Fruit fly (Drosophila melanogaster): ENCODE data around the gene CG8519.

The CG8519 gene

DNA sequence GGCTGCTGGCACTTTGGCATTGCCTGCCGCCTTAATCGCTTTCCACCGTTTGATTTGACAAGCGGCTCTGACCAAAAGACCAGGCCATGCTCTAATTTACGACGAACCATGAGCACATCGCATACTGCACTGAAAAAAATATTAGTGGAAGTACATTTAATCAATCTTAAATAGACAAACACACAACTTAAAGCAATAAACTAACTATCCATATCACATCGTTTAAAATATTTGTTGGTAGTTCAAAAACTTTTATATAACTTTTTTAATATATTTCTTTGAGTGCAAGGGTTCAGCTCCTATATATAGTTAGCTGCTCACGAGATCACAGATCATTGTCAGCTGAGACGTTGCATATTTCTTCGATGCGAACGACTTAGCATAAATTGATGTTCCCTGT lies 1.2 kb downstream of the CG8519 start (continued):
- TF ChIP-seq CG2129 (GFP tag; IDR thresholded peaks at IDR 0.05; ENCODE audit: partially characterized antibody) (no peak), pita (GFP tag; optimal IDR thresholded peaks at IDR 0.05) (no peak), CG1602 (GFP tag; optimal IDR thresholded peaks at IDR 0.05) (peak; percentile 28), Fer3 (tag; optimal IDR thresholded peaks at IDR 0.05) (peak; percentile 60), sob (GFP tag; IDR thresholded peaks at IDR 0.05) (peak; percentile 35; the same call in 1 of the 2 replicates), CG1792 (GFP tag; optimal IDR thresholded peaks at IDR 0.05) (no peak), Ravus (GFP tag; IDR thresholded peaks at IDR 0.05) (peak; percentile 9; the same call in 1 of the 2 replicates), Ets65A (GFP tag) (peak; percentile 92), CG17328 (GFP tag; IDR thresholded peaks at IDR 0.05) (peak; percentile 56), Kr (GFP tag; optimal IDR thresholded peaks at IDR 0.05) (no peak), CG8290 (GFP tag; optimal IDR thresholded peaks at IDR 0.05) (peak; percentile 3), CG8290 (tag; optimal IDR thresholded peaks at IDR 0.05) (peak in 1 of 2 experiments; percentile 25), yki (optimal IDR thresholded peaks at IDR 0.05) (no peak), CG10366 (GFP tag; IDR thresholded peaks at IDR 0.05) (peak; percentile 65), CG2120 (GFP tag; optimal IDR thresholded peaks at IDR 0.05) (peak; percentile 45), lab (GFP tag; optimal IDR thresholded peaks at IDR 0.05) (peak; percentile 65), CG33213 (GFP tag; optimal IDR thresholded peaks at IDR 0.05) (no peak), kah (GFP tag; optimal IDR thresholded peaks at IDR 0.05) (peak; percentile 61), Usf (GFP tag; optimal IDR thresholded peaks at IDR 0.05) (no peak), dysf (GFP tag; IDR thresholded peaks at IDR 0.05) (peak; percentile 77), CG14860 (GFP tag; IDR thresholded peaks at IDR 0.05; ENCODE audit: partially characterized antibody) (no peak), Gsc (GFP tag; IDR thresholded peaks at IDR 0.05) (no peak), CG11085 (GFP tag; IDR thresholded peaks at IDR 0.05) (no peak), pfk (GFP tag; optimal IDR thresholded peaks at IDR 0.05) (no peak), CG3407 (GFP tag; optimal IDR thresholded peaks at IDR 0.05) (peak; percentile 28), CG2202 (tag; optimal IDR thresholded peaks at IDR 0.05) (peak; percentile 33), Hmr (GFP tag; optimal IDR thresholded peaks at IDR 0.05) (no peak), CG2889 (GFP tag; IDR thresholded peaks at IDR 0.05) (0 out of 3 replicates have a peak, but pooled peaks have one; percentile 30), Bgb (GFP tag; IDR thresholded peaks at IDR 0.05; ENCODE audit: partially characterized antibody) (no peak), C15 (GFP tag; IDR thresholded peaks at IDR 0.05) (no peak), Hey (tag; optimal IDR thresholded peaks at IDR 0.05) (no peak), CHES-1-like (GFP tag; optimal IDR thresholded peaks at IDR 0.05) (no peak), ttk (GFP tag; IDR thresholded peaks at IDR 0.05) (peak; percentile 69), shn (GFP tag; optimal IDR thresholded peaks at IDR 0.05) (no peak), pan (optimal IDR thresholded peaks at IDR 0.05) (no peak), pan (GFP tag; optimal IDR thresholded peaks at IDR 0.05 in 1 of 2, IDR thresholded peaks at IDR 0.05 in 1 of 2) (peak in 1 of 2 experiments; percentile 71), B-H1 (GFP tag; IDR thresholded peaks at IDR 0.05) (peak; percentile 50; the same call in 2 of the 3 replicates), Hr78 (GFP tag; optimal IDR thresholded peaks at IDR 0.05) (peak in 1 of 2 experiments; percentile 64), CG14441 (GFP tag; IDR thresholded peaks at IDR 0.05) (0 out of 2 replicates have a peak, but pooled peaks have one; percentile 11), sc (optimal IDR thresholded peaks at IDR 0.05) (no peak), sc (GFP tag; optimal IDR thresholded peaks at IDR 0.05) (peak; percentile 12), CG7745 (tag; optimal IDR thresholded peaks at IDR 0.05) (no peak), az2 (GFP tag; optimal IDR thresholded peaks at IDR 0.05) (peak; percentile 63), CG4730 (GFP tag; IDR thresholded peaks at IDR 0.05) (peak; percentile 39; the same call in 1 of the 2 replicates), wor (GFP tag; IDR thresholded peaks at IDR 0.05) (no peak), CG9932 (GFP tag; IDR thresholded peaks at IDR 0.05) (no peak), cad (GFP tag; optimal IDR thresholded peaks at IDR 0.05) (no peak), CG13894 (tag; optimal IDR thresholded peaks at IDR 0.05) (no peak), NC2α (GFP tag; optimal IDR thresholded peaks at IDR 0.05) (no peak), CG7357 (GFP tag; IDR thresholded peaks at IDR 0.05) (no peak), fu2 (GFP tag; optimal IDR thresholded peaks at IDR 0.05) (no peak), usp (GFP tag; optimal IDR thresholded peaks at IDR 0.05) (no peak)

Measured in whole organism, embryonic.